Worm (Caenorhabditis elegans) whole organism, young adult: ENCODE results near the gene cec-1.

Source experiments
- B0035.1 ChIP-seq: sonication (generic microtip); optimal IDR thresholded peaks from 2 replicates; lab custom pipeline; 2016; ENCODE audit warnings: missing genetic modification characterization, mild to moderate bottlenecking, missing compliant biosample characterization, missing genotype, missing genetic modification reagents
- D2030.7 ChIP-seq: fragments of 200-800 bp; sonication (Bioruptor generic); IDR thresholded peaks from 2 replicates; pipeline ENCODE4 v1.3.6; 2022; ENCODE audit warnings: missing genetic modification reagents, missing genetic modification characterization, missing compliant biosample characterization
- F22D6.2 ChIP-seq: sonication (generic microtip); optimal IDR thresholded peaks from 2 replicates; lab custom pipeline; 2016; ENCODE audit warnings: mild to moderate bottlenecking, missing genetic modification characterization, missing compliant biosample characterization
- F37B4.10 ChIP-seq: fragments of 200-800 bp; sonication (Bioruptor generic); IDR thresholded peaks from 2 replicates; pipeline ENCODE4 v1.3.6; 2022; ENCODE audit warnings: missing genetic modification characterization, missing compliant biosample characterization
- F39B2.1 ChIP-seq: fragments of 200-800 bp; sonication (Bioruptor generic); IDR thresholded peaks from 2 replicates; pipeline ENCODE4 v1.3.6; 2022; ENCODE audit warnings: missing genetic modification reagents, missing genetic modification characterization, missing compliant biosample characterization
- F52B5.7 ChIP-seq: sonication (generic microtip); optimal IDR thresholded peaks from 2 replicates; lab custom pipeline; 2016; ENCODE audit warnings: mild to moderate bottlenecking, missing genetic modification characterization, missing compliant biosample characterization
- F55B11.4 ChIP-seq: sonication (generic microtip); optimal IDR thresholded peaks from 2 replicates; lab custom pipeline; 2016; ENCODE audit warnings: missing compliant biosample characterization, missing genetic modification characterization, borderline replicate concordance; ENCODE audit not compliant: insufficient read depth
- Y53F4B.3 ChIP-seq: fragments of 200-800 bp; sonication (Bioruptor generic); IDR thresholded peaks from 2 replicates; pipeline ENCODE4 v1.3.6; 2022; ENCODE audit warnings: missing genetic modification reagents, missing genetic modification characterization, missing compliant biosample characterization
- ama-1 ChIP-seq, 3 experiments: fragments of 150-350 bp in 1 of 3; sonication (generic microtip) in 2 of 3; optimal IDR thresholded peaks; 2 replicates each; lab custom pipeline; 2014 to 2018; ENCODE audit warnings: missing biosample characterization in 2 of 3, missing genetic modification characterization in 2 of 3, missing genetic modification reagents in 2 of 3
- aptf-2 ChIP-seq: fragments of 200-800 bp; sonication (Bioruptor generic); conservative IDR thresholded peaks from 2 replicates; pipeline ENCODE4 v1.3.6; 2022; ENCODE audit warnings: missing genetic modification reagents, missing genetic modification characterization, missing compliant biosample characterization
- athp-1 ChIP-seq: sonication (generic microtip); optimal IDR thresholded peaks from 2 replicates; lab custom pipeline; 2017; ENCODE audit warnings: mild to moderate bottlenecking, missing genetic modification characterization, missing compliant biosample characterization
- attf-3 ChIP-seq: fragments of 200-800 bp; sonication (Bioruptor generic); conservative IDR thresholded peaks from 2 replicates; pipeline ENCODE4 v1.3.6; 2022; ENCODE audit warnings: missing genetic modification reagents, missing genetic modification characterization, missing compliant biosample characterization
- cebp-2 ChIP-seq: fragments of 200-800 bp; sonication (Bioruptor generic); IDR thresholded peaks from 2 replicates; pipeline ENCODE4 v1.3.6; 2022; ENCODE audit warnings: missing genetic modification characterization, missing compliant biosample characterization
- ceh-27 ChIP-seq: fragments of 200-800 bp; sonication (Bioruptor generic); optimal IDR thresholded peaks from 2 replicates; lab custom pipeline; 2018; ENCODE audit warnings: mild to moderate bottlenecking, missing genetic modification characterization, moderate library complexity, missing compliant biosample characterization
- ceh-40 ChIP-seq: fragments of 200-800 bp; sonication (Bioruptor generic); IDR thresholded peaks from 2 replicates; pipeline ENCODE4 v1.3.6; 2022; ENCODE audit warnings: missing genetic modification characterization, missing compliant biosample characterization
- dpl-1 ChIP-seq: fragments of 150-350 bp; optimal IDR thresholded peaks from 2 replicates; lab custom pipeline; 2014; ENCODE audit warnings: missing biosample characterization, missing genetic modification reagents, missing genetic modification characterization
- efl-1 ChIP-seq: fragments of 150-350 bp; optimal IDR thresholded peaks from 2 replicates; lab custom pipeline; 2014; ENCODE audit warnings: missing biosample characterization, missing genetic modification reagents, missing genetic modification characterization
- egl-18 ChIP-seq: fragments of 200-800 bp; sonication (Bioruptor generic); IDR thresholded peaks from 2 replicates; pipeline ENCODE4 v1.3.6; 2022; ENCODE audit warnings: missing genetic modification reagents, missing genetic modification characterization, missing compliant biosample characterization
- fkh-3 ChIP-seq: sonication (generic microtip); optimal IDR thresholded peaks from 2 replicates; lab custom pipeline; 2016; ENCODE audit warnings: mild to moderate bottlenecking, missing genetic modification characterization, missing compliant biosample characterization
- gei-17 ChIP-seq: fragments of 200-800 bp; sonication (Bioruptor generic); optimal IDR thresholded peaks from 2 replicates; lab custom pipeline; 2018; ENCODE audit warnings: mild to moderate bottlenecking, missing genetic modification characterization, missing compliant biosample characterization
- hlh-26 ChIP-seq: fragments of 200-800 bp; sonication (Bioruptor generic); conservative IDR thresholded peaks from 2 replicates; pipeline ENCODE4 v1.3.6; 2022; ENCODE audit warnings: missing genetic modification reagents, missing genetic modification characterization, missing compliant biosample characterization
- lag-1 ChIP-seq: fragments of 200-800 bp; sonication (Bioruptor generic); IDR thresholded peaks from 2 replicates; pipeline ENCODE4 v1.3.6; 2022; ENCODE audit warnings: missing genetic modification reagents, missing genetic modification characterization, missing compliant biosample characterization
- let-526 ChIP-seq: fragments of 200-800 bp; sonication (Bioruptor generic); IDR thresholded peaks from 2 replicates; pipeline ENCODE4 v1.3.6; 2022; ENCODE audit warnings: missing genetic modification reagents, missing genetic modification characterization, missing compliant biosample characterization
- lin-26 ChIP-seq: fragments of 200-800 bp; sonication (Bioruptor generic); IDR thresholded peaks from 2 replicates; pipeline ENCODE4 v1.3.6; 2022; ENCODE audit warnings: missing genetic modification reagents, missing genetic modification characterization, missing compliant biosample characterization
- lsl-1 ChIP-seq: fragments of 200-800 bp; sonication (Bioruptor generic); optimal IDR thresholded peaks from 2 replicates; lab custom pipeline; 2018; ENCODE audit warnings: mild to moderate bottlenecking, missing genetic modification characterization, moderate library complexity, missing compliant biosample characterization
- madf-10 ChIP-seq: sonication (generic microtip); optimal IDR thresholded peaks from 2 replicates; lab custom pipeline; 2016; ENCODE audit warnings: mild to moderate bottlenecking, missing genetic modification characterization, missing compliant biosample characterization
- mcd-1 ChIP-seq: fragments of 200-800 bp; sonication (Bioruptor generic); IDR thresholded peaks from 2 replicates; pipeline ENCODE4 v1.3.6; 2022; ENCODE audit warnings: missing genetic modification reagents, missing genetic modification characterization, missing compliant biosample characterization
- mxl-1 ChIP-seq: sonication (generic microtip); optimal IDR thresholded peaks from 2 replicates; lab custom pipeline; 2016; ENCODE audit warnings: missing genetic modification characterization, missing compliant biosample characterization
- nfya-1 ChIP-seq: sonication (generic microtip); optimal IDR thresholded peaks from 2 replicates; lab custom pipeline; 2017; ENCODE audit warnings: antibody characterized with exemption, missing compliant biosample characterization, missing genetic modification characterization, borderline replicate concordance; ENCODE audit not compliant: insufficient read depth
- nfyb-1 ChIP-seq: fragments of 200-800 bp; sonication (Bioruptor generic); IDR thresholded peaks from 2 replicates; pipeline ENCODE4 v1.3.6; 2022; ENCODE audit warnings: missing genetic modification reagents, missing genetic modification characterization, missing compliant biosample characterization
- nhr-120 ChIP-seq: fragments of 200-800 bp; sonication (Bioruptor generic); IDR thresholded peaks from 2 replicates; pipeline ENCODE4 v1.3.6; 2022; ENCODE audit warnings: missing genetic modification characterization, missing compliant biosample characterization
- nhr-27 ChIP-seq: fragments of 200-800 bp; sonication (Bioruptor generic); optimal IDR thresholded peaks from 2 replicates; lab custom pipeline; 2018; ENCODE audit warnings: mild to moderate bottlenecking, missing genetic modification characterization, moderate library complexity, missing compliant biosample characterization
- nhr-90 ChIP-seq: sonication (generic microtip); optimal IDR thresholded peaks from 2 replicates; lab custom pipeline; 2016; ENCODE audit warnings: missing genotype, mild to moderate bottlenecking, missing genetic modification characterization, missing compliant biosample characterization
- pbrm-1 ChIP-seq: fragments of 200-800 bp; sonication (Bioruptor generic); IDR thresholded peaks from 2 replicates; pipeline ENCODE4 v1.3.6; 2022; ENCODE audit warnings: missing genetic modification reagents, missing genetic modification characterization, missing compliant biosample characterization
- pha-4 ChIP-seq: fragments of 150-350 bp; sonication (generic microtip); optimal IDR thresholded peaks from 2 replicates; lab custom pipeline; 2014; ENCODE audit warnings: missing biosample characterization, missing genetic modification reagents, missing genetic modification characterization
- rcor-1 ChIP-seq: fragments of 200-800 bp; sonication (Bioruptor generic); IDR thresholded peaks from 2 replicates; pipeline ENCODE4 v1.3.6; 2022; ENCODE audit warnings: missing genetic modification reagents, missing genetic modification characterization, missing compliant biosample characterization
- repo-1 ChIP-seq: sonication (generic microtip); optimal IDR thresholded peaks from 2 replicates; lab custom pipeline; 2017; ENCODE audit warnings: mild to moderate bottlenecking, missing genetic modification characterization, missing compliant biosample characterization
- rpc-1 ChIP-seq, 2 experiments: fragments of 150-350 bp in 1 of 2; sonication (generic microtip) in 1 of 2; optimal IDR thresholded peaks; 2 replicates each; lab custom pipeline; 2014 to 2018; ENCODE audit warnings: missing biosample characterization in 1 of 2, missing genetic modification characterization in 1 of 2, missing genetic modification reagents in 1 of 2, missing genotype in 1 of 2
- sea-2 ChIP-seq: fragments of 200-800 bp; sonication (Bioruptor generic); IDR thresholded peaks from 2 replicates; pipeline ENCODE4 v1.3.6; 2022; ENCODE audit warnings: missing genetic modification characterization, missing compliant biosample characterization
- snpc-4 ChIP-seq, 5 experiments: fragments of 150-350 bp in 1 of 5; sonication (generic microtip) in 4 of 5; optimal IDR thresholded peaks; 2 replicates each; lab custom pipeline; 2014 to 2018; ENCODE audit warnings: missing genetic modification characterization in 5 of 5, missing biosample characterization in 3 of 5, antibody characterized with exemption in 2 of 5, mild to moderate bottlenecking in 2 of 5, missing compliant biosample characterization in 2 of 5, missing genotype in 2 of 5, moderate library complexity in 2 of 5, missing genetic modification reagents in 1 of 5
- tbp1 ChIP-seq: fragments of 200-800 bp; sonication (Bioruptor generic); optimal IDR thresholded peaks from 2 replicates; lab custom pipeline; 2018; ENCODE audit warnings: mild to moderate bottlenecking, missing genetic modification characterization, missing compliant biosample characterization
- tbx-9 ChIP-seq: sonication (generic microtip); optimal IDR thresholded peaks from 2 replicates; lab custom pipeline; 2016; ENCODE audit warnings: borderline replicate concordance, missing genetic modification characterization, inconsistent platforms, missing compliant biosample characterization
- unc-130 ChIP-seq: sonication (generic microtip); optimal IDR thresholded peaks from 2 replicates; lab custom pipeline; 2016; ENCODE audit warnings: missing genetic modification reagents, missing genetic modification characterization, missing compliant biosample characterization
- xnd-1 ChIP-seq: sonication (generic microtip); optimal IDR thresholded peaks from 2 replicates; lab custom pipeline; 2016; ENCODE audit warnings: missing genotype, missing genetic modification reagents, missing genetic modification characterization, missing compliant biosample characterization
- zim-3 ChIP-seq: sonication (generic microtip); optimal IDR thresholded peaks from 2 replicates; lab custom pipeline; 2017; ENCODE audit warnings: mild to moderate bottlenecking, missing genetic modification characterization, moderate library complexity, missing compliant biosample characterization
- ztf-18 ChIP-seq: sonication (generic microtip); optimal IDR thresholded peaks from 2 replicates; lab custom pipeline; 2016; ENCODE audit warnings: missing genotype, mild to moderate bottlenecking, missing genetic modification characterization, missing compliant biosample characterization
- ztf-3 ChIP-seq: fragments of 200-800 bp; sonication (Bioruptor generic); optimal IDR thresholded peaks from 2 replicates; lab custom pipeline; 2018; ENCODE audit warnings: mild to moderate bottlenecking, missing genetic modification characterization, missing compliant biosample characterization

Gene cec-1

DNA sequence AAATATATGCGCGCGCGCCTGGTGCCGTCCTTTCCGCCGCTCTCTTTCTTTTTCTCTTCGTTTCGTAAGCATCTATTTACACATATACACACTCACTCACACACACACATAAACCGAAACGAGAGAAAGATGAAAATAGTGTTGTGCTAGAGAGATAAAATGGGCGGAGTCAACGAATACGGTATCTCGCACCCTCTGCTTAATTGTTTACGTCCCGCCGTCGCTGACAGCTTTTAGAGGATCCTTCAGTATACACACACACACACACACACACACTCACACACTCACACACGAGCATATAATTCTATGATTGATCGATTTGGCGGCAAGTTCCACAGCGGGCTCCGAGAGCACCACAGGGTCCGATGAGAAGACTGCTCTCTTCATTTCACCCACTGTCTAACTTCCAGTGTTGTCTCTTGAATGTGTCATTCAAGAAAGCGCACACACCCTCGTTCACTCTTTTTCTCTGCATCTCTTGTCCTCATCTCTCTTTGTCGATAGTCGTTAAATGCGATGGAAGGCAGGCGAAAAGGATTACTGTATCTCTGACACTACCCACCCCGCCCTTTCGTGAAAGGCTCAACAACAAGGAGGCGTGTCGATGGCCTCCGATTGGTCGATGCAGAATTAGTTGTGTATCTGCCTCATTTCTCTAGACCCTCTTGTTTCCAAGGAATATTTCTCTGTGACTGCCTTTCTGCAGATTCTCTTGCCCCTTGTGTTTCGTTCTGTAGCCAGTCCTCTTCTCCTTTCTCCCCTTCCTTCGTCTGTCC, 8.8 kb upstream of the cec-1 start (continued):
- no peak for TF ChIP-seq attf-3 (GFP tag; lab: Robert Waterston, UW)
- no peak for TF ChIP-seq F22D6.2 (tag; lab: Kevin White, UChicago)
- peak; percentile 54 for TF ChIP-seq gei-17
- TF ChIP-seq fkh-3: no peak
- TF ChIP-seq ztf-18 (tag; lab: Kevin White, UChicago): peak; percentile 69
- TF ChIP-seq B0035.1 (tag; lab: Kevin White, UChicago): no peak
- no peak for TF ChIP-seq Y53F4B.3 (GFP tag; lab: Robert Waterston, UW)
- peak; percentile 99 for TF ChIP-seq nfyb-1 (GFP tag; lab: Robert Waterston, UW)
- peak; percentile 84 for TF ChIP-seq ceh-27 (GFP tag; lab: Kevin White, UChicago)
- TF ChIP-seq athp-1: peak; percentile 47
- TF ChIP-seq lin-26 (GFP tag; lab: Robert Waterston, UW): peak; percentile 91
- no peak for TF ChIP-seq pha-4 (tag; lab: Kevin White, UChicago)
- no peak for TF ChIP-seq dpl-1 (GFP tag; lab: Kevin White, UChicago)
- no peak for TF ChIP-seq F52B5.7 (tag; lab: Kevin White, UChicago)
- no peak for TF ChIP-seq nhr-90 (tag; lab: Kevin White, UChicago)
- TF ChIP-seq zim-3 (tag; lab: Kevin White, UChicago): no peak
- TF ChIP-seq hlh-26 (GFP tag; lab: Robert Waterston, UW): no peak
- TF ChIP-seq nhr-27 (tag; lab: Kevin White, UChicago): no peak
- peak; percentile 12 for TF ChIP-seq snpc-4 (GFP tag; optimal IDR thresholded peaks at IDR 0.05; lab: Kevin White, UChicago)
- TF ChIP-seq snpc-4 (tag; optimal IDR thresholded peaks at IDR 0.05; lab: Kevin White, UChicago): peak in 3 of 4 experiments; percentile 35 to 67 (median 63)
- no peak for TF ChIP-seq D2030.7 (GFP tag; lab: Robert Waterston, UW)
- TF ChIP-seq ztf-3 (GFP tag; lab: Kevin White, UChicago): peak; percentile 80
- TF ChIP-seq let-526 (GFP tag; lab: Robert Waterston, UW): peak; percentile 61; the same call in 1 of the 2 replicates
- no peak for TF ChIP-seq mxl-1 (tag; lab: Kevin White, UChicago)
- TF ChIP-seq lag-1: no peak
- no peak for TF ChIP-seq F55B11.4 (tag; lab: Kevin White, UChicago)
- no peak for TF ChIP-seq xnd-1 (tag; lab: Kevin White, UChicago)
- peak; percentile 45 for TF ChIP-seq tbp1 (GFP tag; lab: Kevin White, UChicago)
- no peak for TF ChIP-seq tbx-9
- no peak for TF ChIP-seq ama-1 (optimal IDR thresholded peaks at IDR 0.05; lab: Kevin White, UChicago)
- no peak for TF ChIP-seq ama-1 (GFP tag; optimal IDR thresholded peaks at IDR 0.05; lab: Kevin White, UChicago)
- TF ChIP-seq aptf-2 (GFP tag; lab: Robert Waterston, UW): no peak
- TF ChIP-seq ceh-40 (GFP tag; lab: Robert Waterston, UW): no peak
- TF ChIP-seq madf-10 (tag; lab: Kevin White, UChicago): peak; percentile 75
- no peak for TF ChIP-seq sea-2
- no peak for TF ChIP-seq egl-18
- no peak for TF ChIP-seq rpc-1 (optimal IDR thresholded peaks at IDR 0.05; lab: Kevin White, UChicago)
- TF ChIP-seq rpc-1 (tag; optimal IDR thresholded peaks at IDR 0.05; lab: Kevin White, UChicago): no peak
- TF ChIP-seq F39B2.1 (GFP tag; lab: Robert Waterston, UW): no peak
- no peak for TF ChIP-seq efl-1 (GFP tag; lab: Kevin White, UChicago)
- no peak for TF ChIP-seq cebp-2 (GFP tag; lab: Robert Waterston, UW)
- peak; percentile 34; the same call in 1 of the 2 replicates for TF ChIP-seq pbrm-1 (GFP tag; lab: Robert Waterston, UW)
- TF ChIP-seq repo-1 (tag; lab: Kevin White, UChicago): peak; percentile 82
- no peak for TF ChIP-seq nhr-120
- no peak for TF ChIP-seq F37B4.10 (GFP tag; lab: Robert Waterston, UW)
- TF ChIP-seq mcd-1: peak; percentile 73
- no peak for TF ChIP-seq lsl-1 (GFP tag; lab: Kevin White, UChicago)
- TF ChIP-seq unc-130 (GFP tag; lab: Kevin White, UChicago): no peak
- no peak for TF ChIP-seq rcor-1 (GFP tag; lab: Robert Waterston, UW)
- no peak for TF ChIP-seq nfya-1 (tag; lab: Kevin White, UChicago)
